Fruit fly (Drosophila melanogaster): ENCODE results near the gene ps.
A peak's percentile ranks its signal among the peaks of the same experiment; 100 is the strongest.

DNA sequence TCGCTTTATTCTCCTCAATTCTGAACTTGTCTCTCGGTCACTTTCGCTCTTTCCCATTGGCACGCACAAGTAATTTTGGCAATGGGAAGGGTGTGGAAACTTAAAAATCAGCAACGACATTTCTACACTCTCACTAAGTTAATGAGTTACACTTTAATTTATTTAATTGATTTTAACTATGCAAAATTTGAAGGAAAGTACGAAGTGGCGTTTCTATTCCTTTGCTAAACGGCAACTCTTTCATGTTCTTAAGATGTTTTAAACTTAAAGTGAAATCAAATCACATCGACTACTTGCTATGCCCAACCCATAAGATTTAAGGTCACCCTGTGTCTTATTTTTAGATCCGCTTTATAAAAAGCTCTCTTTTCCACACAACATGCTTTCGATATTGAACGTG lies 47.3 kb upstream of the ps start:
- TF ChIP-seq Hr39 (GFP tag; optimal IDR thresholded peaks at IDR 0.05) (peak; percentile 29), fd59A (GFP tag; optimal IDR thresholded peaks at IDR 0.05) (no peak), CG3919 (GFP tag; optimal IDR thresholded peaks at IDR 0.05) (peak; percentile 5), Sox14 (GFP tag; optimal IDR thresholded peaks at IDR 0.05) (no peak), Lpt (GFP tag; optimal IDR thresholded peaks at IDR 0.05) (no peak), CG34406 (GFP tag; optimal IDR thresholded peaks at IDR 0.05) (no peak)

Data from whole organism, prepupa.